Fruit fly (Drosophila melanogaster) whole organism, embryonic: ENCODE measurements around the gene CG32462.
A peak's percentile ranks its signal among the peaks of the same experiment; 100 is the strongest.

Source experiments
- Adf1 ChIP-seq: fragments of 200-800 bp; sonication (Bioruptor generic); IDR thresholded peaks from 2 replicates; pipeline ENCODE4 v1.3.6; 2022; ENCODE audit warnings: missing biosample characterization, missing genetic modification characterization
- BtbVII ChIP-seq: fragments of 200-800 bp; sonication (Bioruptor generic); optimal IDR thresholded peaks from 3 replicates; lab custom pipeline; 2017; ENCODE audit warnings: missing biosample characterization, mild to moderate bottlenecking, missing genetic modification characterization
- CG10366 ChIP-seq: fragments of 200-800 bp; sonication (Bioruptor generic); IDR thresholded peaks from 2 replicates; pipeline ENCODE4 v1.3.6; 2022; ENCODE audit warnings: missing biosample characterization, missing genetic modification characterization
- CG14441 ChIP-seq: fragments of 200-800 bp; sonication (Bioruptor generic); IDR thresholded peaks from 2 replicates; pipeline ENCODE4 v1.3.6; 2022; ENCODE audit warnings: missing biosample characterization, missing genetic modification characterization
- CG15479 ChIP-seq: fragments of 200-800 bp; sonication (Bioruptor generic); optimal IDR thresholded peaks from 3 replicates; lab custom pipeline; 2019; ENCODE audit warnings: missing biosample characterization, mild to moderate bottlenecking, missing genetic modification characterization, moderate library complexity
- CG15514 ChIP-seq: fragments of 200-800 bp; sonication (Bioruptor generic); optimal IDR thresholded peaks from 3 replicates; lab custom pipeline; 2017; ENCODE audit warnings: missing biosample characterization, missing genetic modification characterization, mild to moderate bottlenecking, moderate library complexity, missing genetic modification reagents
- CG16779 ChIP-seq: fragments of 200-800 bp; sonication (Bioruptor generic); IDR thresholded peaks from 2 replicates; pipeline ENCODE4 v1.3.6; 2022; ENCODE audit warnings: missing biosample characterization, missing genetic modification characterization
- CG17829 ChIP-seq: fragments of 200-800 bp; optimal IDR thresholded peaks from 2 replicates; lab custom pipeline; 2019; ENCODE audit warnings: missing biosample characterization, mild to moderate bottlenecking, missing genetic modification characterization, moderate library complexity
- CG2678 ChIP-seq: fragments of 200-800 bp; sonication (Bioruptor generic); optimal IDR thresholded peaks from 3 replicates; lab custom pipeline; 2019; ENCODE audit warnings: missing biosample characterization, mild to moderate bottlenecking, missing genetic modification characterization, moderate library complexity
- CG2889 ChIP-seq: fragments of 200-800 bp; sonication (Bioruptor generic); IDR thresholded peaks from 3 replicates; pipeline ENCODE4 v1.3.6; 2022; ENCODE audit warnings: missing biosample characterization, missing genetic modification characterization
- CG33557 ChIP-seq: fragments of 200-800 bp; sonication (Bioruptor generic); optimal IDR thresholded peaks from 2 replicates; lab custom pipeline; 2019; ENCODE audit warnings: missing biosample characterization, mild to moderate bottlenecking, missing genetic modification characterization, moderate library complexity
- CG4730 ChIP-seq: fragments of 200-800 bp; sonication (Bioruptor generic); IDR thresholded peaks from 2 replicates; pipeline ENCODE4 v1.3.6; 2022; ENCODE audit warnings: missing biosample characterization, missing genetic modification characterization
- CG5180 ChIP-seq: fragments of 200-800 bp; sonication (Bioruptor generic); optimal IDR thresholded peaks from 3 replicates; lab custom pipeline; 2017; ENCODE audit warnings: missing biosample characterization, missing genetic modification characterization, mild to moderate bottlenecking, moderate library complexity, missing genetic modification reagents
- CG6854 ChIP-seq: fragments of 200-800 bp; sonication (Bioruptor generic); optimal IDR thresholded peaks from 3 replicates; lab custom pipeline; 2017; ENCODE audit warnings: missing biosample characterization, mild to moderate bottlenecking, missing genetic modification characterization
- CG7556 ChIP-seq: fragments of 200-800 bp; sonication (Bioruptor generic); optimal IDR thresholded peaks from 2 replicates; lab custom pipeline; 2017; ENCODE audit warnings: missing biosample characterization, mild to moderate bottlenecking, missing genetic modification characterization
- CG7786 ChIP-seq: fragments of 200-800 bp; sonication (Bioruptor generic); optimal IDR thresholded peaks from 2 replicates; lab custom pipeline; 2016; ENCODE audit warnings: missing biosample characterization, missing genetic modification characterization
- CG8089 ChIP-seq: fragments of 200-800 bp; sonication (Bioruptor generic); optimal IDR thresholded peaks from 3 replicates; lab custom pipeline; 2016; ENCODE audit warnings: missing biosample characterization, missing genetic modification characterization
- Camta ChIP-seq: fragments of 200-800 bp; sonication (Bioruptor generic); optimal IDR thresholded peaks from 2 replicates; lab custom pipeline; 2016; ENCODE audit warnings: missing biosample characterization, missing genetic modification characterization
- D19A ChIP-seq: fragments of 200-800 bp; optimal IDR thresholded peaks from 3 replicates; lab custom pipeline; 2019; ENCODE audit warnings: missing biosample characterization, mild to moderate bottlenecking, missing genetic modification characterization, moderate library complexity
- Dad ChIP-seq: fragments of 200-800 bp; sonication (Bioruptor generic); optimal IDR thresholded peaks from 3 replicates; lab custom pipeline; 2016; ENCODE audit warnings: missing biosample characterization, missing genetic modification characterization
- Dek ChIP-seq: fragments of 200-800 bp; sonication (Bioruptor generic); optimal IDR thresholded peaks from 3 replicates; lab custom pipeline; 2019; ENCODE audit warnings: missing biosample characterization, mild to moderate bottlenecking, missing genetic modification characterization, moderate library complexity
- Dip3 ChIP-seq: fragments of 200-800 bp; sonication (Bioruptor generic); optimal IDR thresholded peaks from 3 replicates; lab custom pipeline; 2016; ENCODE audit warnings: missing biosample characterization, missing genetic modification characterization
- E2f1 ChIP-seq: fragments of 200-800 bp; sonication (Bioruptor generic); IDR thresholded peaks from 2 replicates; pipeline ENCODE4 v1.3.6; 2022; ENCODE audit warnings: missing biosample characterization, missing genetic modification characterization
- HLH4C ChIP-seq: fragments of 200-800 bp; sonication (Bioruptor generic); IDR thresholded peaks from 3 replicates; pipeline ENCODE4 v1.3.6; 2022; ENCODE audit warnings: missing biosample characterization, missing genetic modification characterization; ENCODE audit not compliant: partially characterized antibody
- HLH54F ChIP-seq: fragments of 200-800 bp; sonication (Bioruptor generic); optimal IDR thresholded peaks from 3 replicates; lab custom pipeline; 2016; ENCODE audit warnings: missing biosample characterization, missing genetic modification characterization
- Mes4 ChIP-seq: fragments of 200-800 bp; sonication (Bioruptor generic); optimal IDR thresholded peaks from 2 replicates; lab custom pipeline; 2016; ENCODE audit warnings: missing biosample characterization, missing genetic modification characterization
- NC2α ChIP-seq: fragments of 200-800 bp; sonication (Bioruptor generic); optimal IDR thresholded peaks from 2 replicates; lab custom pipeline; 2016; ENCODE audit warnings: missing biosample characterization, missing genetic modification characterization
- Oli ChIP-seq: fragments of 200-800 bp; sonication (Bioruptor generic); optimal IDR thresholded peaks from 2 replicates; lab custom pipeline; 2018; ENCODE audit warnings: missing biosample characterization, mild to moderate bottlenecking, missing genetic modification characterization, moderate library complexity
- Pdp1 ChIP-seq, 2 experiments: fragments of 200-800 bp; sonication (Bioruptor generic); optimal IDR thresholded peaks; 3 replicates each; lab custom pipeline; 2016; ENCODE audit warnings: missing biosample characterization in 2 of 2, missing genetic modification characterization in 2 of 2, mild to moderate bottlenecking in 1 of 2, moderate library complexity in 1 of 2
- Rx ChIP-seq: fragments of 200-800 bp; sonication (Bioruptor generic); IDR thresholded peaks from 2 replicates; pipeline ENCODE4 v1.3.6; 2022; ENCODE audit warnings: missing biosample characterization, missing genetic modification characterization
- YL-1 ChIP-seq: fragments of 200-800 bp; sonication (Bioruptor generic); optimal IDR thresholded peaks from 3 replicates; lab custom pipeline; 2017; ENCODE audit warnings: missing biosample characterization, mild to moderate bottlenecking, missing genetic modification characterization
- bab2 ChIP-seq: fragments of 200-800 bp; sonication (Bioruptor generic); optimal IDR thresholded peaks from 2 replicates; lab custom pipeline; 2016; ENCODE audit warnings: missing biosample characterization, missing genetic modification characterization
- cas ChIP-seq: fragments of 200-800 bp; sonication (Bioruptor generic); IDR thresholded peaks from 2 replicates; pipeline ENCODE4 v1.3.6; 2022; ENCODE audit warnings: missing biosample characterization, missing genetic modification characterization
- ci ChIP-seq: fragments of 200-800 bp; sonication (Bioruptor generic); IDR thresholded peaks from 3 replicates; pipeline ENCODE4 v1.3.6; 2022; ENCODE audit warnings: missing biosample characterization, missing genetic modification characterization
- ems ChIP-seq: fragments of 200-800 bp; sonication (Bioruptor generic); optimal IDR thresholded peaks from 3 replicates; lab custom pipeline; 2016; ENCODE audit warnings: missing biosample characterization, missing genetic modification characterization
- en ChIP-seq: fragments of 200-800 bp; sonication (Bioruptor generic); optimal IDR thresholded peaks from 2 replicates; lab custom pipeline; 2016; ENCODE audit warnings: missing biosample characterization, missing genetic modification characterization
- hb ChIP-seq: fragments of 200-800 bp; sonication (Bioruptor generic); IDR thresholded peaks from 3 replicates; pipeline ENCODE4 v1.3.6; 2022; ENCODE audit warnings: missing biosample characterization, missing genetic modification characterization; ENCODE audit not compliant: partially characterized antibody
- lmd ChIP-seq: fragments of 200-800 bp; sonication (Bioruptor generic); IDR thresholded peaks from 2 replicates; pipeline ENCODE4 v1.3.6; 2022; ENCODE audit warnings: missing biosample characterization, missing genetic modification characterization
- mam ChIP-seq: fragments of 200-800 bp; sonication (Bioruptor generic); optimal IDR thresholded peaks from 3 replicates; lab custom pipeline; 2016; ENCODE audit warnings: missing biosample characterization, missing genetic modification characterization
- oc ChIP-seq: fragments of 200-800 bp; sonication (Bioruptor generic); optimal IDR thresholded peaks from 2 replicates; lab custom pipeline; 2018; ENCODE audit warnings: missing biosample characterization, mild to moderate bottlenecking, missing genetic modification characterization, moderate library complexity
- onecut ChIP-seq: fragments of 200-800 bp; sonication (Bioruptor generic); IDR thresholded peaks from 2 replicates; pipeline ENCODE4 v1.3.6; 2022; ENCODE audit warnings: missing biosample characterization, missing genetic modification characterization
- pros ChIP-seq: fragments of 200-800 bp; sonication (Bioruptor generic); optimal IDR thresholded peaks from 3 replicates; lab custom pipeline; 2019; ENCODE audit warnings: missing biosample characterization, mild to moderate bottlenecking, missing genetic modification characterization, moderate library complexity
- sqz ChIP-seq: fragments of 200-800 bp; sonication (Bioruptor generic); optimal IDR thresholded peaks from 3 replicates; lab custom pipeline; 2018; ENCODE audit warnings: missing biosample characterization, mild to moderate bottlenecking, missing genetic modification characterization
- ssp ChIP-seq: fragments of 200-800 bp; sonication (Bioruptor generic); IDR thresholded peaks from 2 replicates; pipeline ENCODE4 v1.3.6; 2022; ENCODE audit warnings: missing biosample characterization, missing genetic modification characterization
- wor ChIP-seq: fragments of 200-800 bp; sonication (Bioruptor generic); IDR thresholded peaks from 2 replicates; pipeline ENCODE4 v1.3.6; 2022; ENCODE audit warnings: missing biosample characterization, missing genetic modification characterization
- zen ChIP-seq: fragments of 200-800 bp; sonication (Bioruptor generic); optimal IDR thresholded peaks from 3 replicates; lab custom pipeline; 2018; ENCODE audit warnings: missing biosample characterization, mild to moderate bottlenecking, missing genetic modification characterization, moderate library complexity

Gene CG32462

DNA sequence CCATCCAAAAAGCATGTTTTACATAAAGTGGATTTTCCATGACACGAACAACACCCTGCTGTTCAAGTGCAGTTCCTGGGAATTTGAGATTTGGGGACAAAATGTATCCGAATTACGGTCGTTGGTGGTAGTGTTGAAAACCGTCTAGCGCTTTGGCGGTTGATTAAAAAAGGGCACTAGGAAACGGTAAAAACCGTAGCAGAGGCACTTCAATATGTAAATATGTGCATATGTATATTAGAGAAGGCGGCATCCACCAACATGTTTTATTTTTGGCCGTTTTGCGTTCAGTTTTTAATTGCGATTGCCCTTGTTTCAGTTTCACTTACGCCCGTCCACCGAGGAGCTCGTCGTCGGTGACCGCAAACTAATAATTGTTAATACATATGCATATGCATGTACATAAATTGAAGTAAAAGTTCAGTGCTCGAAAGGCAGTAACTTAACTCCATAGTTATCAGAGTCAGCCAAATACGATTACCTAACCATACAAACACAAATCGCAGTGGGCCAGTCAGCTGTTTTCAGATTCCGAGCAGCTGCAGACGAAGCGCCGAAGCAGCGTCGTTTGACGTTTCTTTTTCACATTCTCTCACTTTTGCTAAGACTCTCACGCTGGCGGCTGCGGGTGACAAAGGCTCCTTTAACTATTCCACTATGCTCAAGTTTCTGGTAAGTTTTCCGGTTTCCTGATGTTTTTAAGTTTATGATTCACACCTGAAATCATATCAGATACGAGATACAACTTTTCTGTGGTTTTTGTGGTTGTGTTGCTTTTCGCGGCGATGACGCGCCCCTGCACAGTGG is 11.1 kb upstream of the CG32462 start, which contains the start of gene CG33170 (continued):
- TF ChIP-seq Mes4 (GFP tag; lab: Kevin White, UChicago) (no peak), Dip3 (GFP tag; lab: Kevin White, UChicago) (peak; percentile 1), hb (GFP tag; lab: Robert Waterston, UW) (no peak), E2f1 (GFP tag; lab: Robert Waterston, UW) (no peak), Pdp1 (GFP tag; optimal IDR thresholded peaks at IDR 0.05; lab: Kevin White, UChicago) (peak in 1 of 2 experiments; percentile 98), oc (tag; lab: Kevin White, UChicago) (no peak), CG6854 (GFP tag; lab: Kevin White, UChicago) (no peak), Adf1 (GFP tag; lab: Robert Waterston, UW) (peak; percentile 46; the same call in 1 of the 2 replicates), wor (GFP tag; lab: Robert Waterston, UW) (no peak), CG14441 (GFP tag; lab: Robert Waterston, UW) (no peak), pros (GFP tag; lab: Kevin White, UChicago) (peak; percentile 31), CG16779 (GFP tag; lab: Robert Waterston, UW) (no peak), HLH4C (GFP tag; lab: Robert Waterston, UW) (0 out of 3 replicates have a peak, but pooled peaks have one; percentile 36), onecut (GFP tag; lab: Robert Waterston, UW) (peak; percentile 41; the same call in 1 of the 2 replicates), CG7556 (GFP tag; lab: Kevin White, UChicago) (no peak), CG15514 (GFP tag; lab: Kevin White, UChicago) (peak; percentile 45), Dek (tag; lab: Kevin White, UChicago) (no peak)

DNA sequence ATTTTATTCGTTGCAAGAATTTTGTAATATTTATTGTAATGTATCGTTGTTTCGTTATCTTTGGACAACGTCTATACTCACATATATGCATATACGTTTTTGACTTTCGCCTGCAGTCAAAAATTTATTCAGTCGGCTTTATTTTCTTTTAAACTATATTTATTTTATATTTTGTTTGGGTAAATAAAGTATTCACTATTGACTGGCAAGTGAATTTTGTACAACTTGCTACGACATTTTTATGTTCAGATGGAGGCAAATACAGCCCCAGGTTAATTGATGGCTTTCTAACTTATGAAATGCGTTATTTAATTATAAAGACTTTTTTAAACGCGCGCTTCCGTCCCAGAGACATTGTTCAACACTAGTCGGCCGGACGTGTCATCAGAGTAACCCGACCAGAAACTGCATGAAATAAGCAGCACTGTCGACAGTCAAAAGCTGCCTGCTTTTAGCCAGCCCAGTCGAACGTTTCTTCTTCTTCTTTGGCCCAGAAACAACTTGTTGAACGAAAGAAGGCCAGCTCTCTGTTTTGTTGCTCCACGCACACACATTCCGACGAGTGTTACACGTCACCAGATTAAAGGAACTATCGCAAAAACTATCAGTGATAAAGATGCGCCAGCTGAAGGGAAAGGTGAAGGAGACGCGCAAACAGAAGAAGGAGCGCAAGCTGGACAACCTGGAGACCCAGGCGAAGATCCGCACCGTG is 10.2 kb upstream of the CG32462 start, which contains the start of gene CG33169:
CG33169 (plus strand) TSS at position 498 of the 712 bp plus-strand sequence.
- peak; percentile 79 for TF ChIP-seq lmd (GFP tag; lab: Robert Waterston, UW)
- peak; percentile 92 for TF ChIP-seq ci
- peak; percentile 81 for TF ChIP-seq Rx
- peak; percentile 83 for TF ChIP-seq YL-1 (GFP tag; lab: Kevin White, UChicago)
- peak; percentile 81 for TF ChIP-seq CG8089 (GFP tag; lab: Kevin White, UChicago)
- TF ChIP-seq sqz = no peak
- TF ChIP-seq cas = peak; percentile 81
- peak; percentile 46 for TF ChIP-seq en (GFP tag; lab: Kevin White, UChicago)
- peak; percentile 90 for TF ChIP-seq CG5180
- peak; percentile 94 for TF ChIP-seq HLH54F (GFP tag; lab: Kevin White, UChicago)
- peak; percentile 33 for TF ChIP-seq D19A
- TF ChIP-seq Oli = peak; percentile 47
- peak; percentile 44 for TF ChIP-seq CG4730 (GFP tag; lab: Robert Waterston, UW)
- peak; percentile 76 for TF ChIP-seq NC2α (GFP tag; lab: Kevin White, UChicago)
- peak; percentile 90 for TF ChIP-seq CG7786 (GFP tag; lab: Kevin White, UChicago)
- peak; percentile 80 for TF ChIP-seq zen (tag; lab: Kevin White, UChicago)
- TF ChIP-seq bab2 (GFP tag; lab: Kevin White, UChicago) = peak; percentile 82
- TF ChIP-seq CG2889 (GFP tag; lab: Robert Waterston, UW) = no peak
- peak; percentile 76 for TF ChIP-seq CG17829 (tag; lab: Kevin White, UChicago)
- peak; percentile 96 for TF ChIP-seq mam (GFP tag; lab: Kevin White, UChicago)
- no peak for TF ChIP-seq CG15479 (GFP tag; lab: Kevin White, UChicago)
- TF ChIP-seq onecut (GFP tag; lab: Robert Waterston, UW) = peak; percentile 76
- TF ChIP-seq CG10366 (GFP tag; lab: Robert Waterston, UW) = peak; percentile 82
- peak; percentile 76 for TF ChIP-seq ssp (GFP tag; lab: Robert Waterston, UW)
- TF ChIP-seq CG2678 = no peak
- peak; percentile 83 for TF ChIP-seq Camta (GFP tag; lab: Kevin White, UChicago)
- TF ChIP-seq BtbVII (GFP tag; lab: Kevin White, UChicago) = peak; percentile 73
- TF ChIP-seq Dad (GFP tag; lab: Kevin White, UChicago) = peak; percentile 91
- TF ChIP-seq CG33557 (GFP tag; lab: Kevin White, UChicago) = peak; percentile 47
- TF ChIP-seq ems = peak; percentile 86
